Worm (Caenorhabditis elegans): ENCODE measurements around the gene smex-1.

ce11 chrV:8281646-8282045 is 14.1 kb downstream of the smex-1 start:
- TF ChIP-seq dao-5 (tag; optimal IDR thresholded peaks at IDR 0.05) = no peak
- TF ChIP-seq him-1 (tag; optimal IDR thresholded peaks at IDR 0.05) = no peak
- no peak for TF ChIP-seq W03F9.2 (tag; optimal IDR thresholded peaks at IDR 0.05)
